Worm (Caenorhabditis elegans): ENCODE measurements around the gene B0491.6.
A peak's percentile ranks its signal among the peaks of the same experiment; 100 is the strongest.

The B0491.6 gene

ce11 chrII:11376598-11377108 is 28.5 kb upstream of the B0491.6 start (continued):
- peak; percentile 84 for TF ChIP-seq chd-7 (tag; optimal IDR thresholded peaks at IDR 0.05)
- TF ChIP-seq mxl-1 (tag; optimal IDR thresholded peaks at IDR 0.05), result peak; percentile 22
- TF ChIP-seq gei-17 (GFP tag; optimal IDR thresholded peaks at IDR 0.05), result peak; percentile 47
- peak; percentile 98 for TF ChIP-seq attf-6 (GFP tag; IDR thresholded peaks at IDR 0.05)
- TF ChIP-seq B0035.1 (tag; optimal IDR thresholded peaks at IDR 0.05), result peak; percentile 33
- TF ChIP-seq C17E4.6 (GFP tag; IDR thresholded peaks at IDR 0.05), result peak; percentile 95
- no peak for TF ChIP-seq nhr-27 (tag; optimal IDR thresholded peaks at IDR 0.05)
- TF ChIP-seq ztf-28 (GFP tag; IDR thresholded peaks at IDR 0.05), result peak; percentile 89
- peak; percentile 87 for TF ChIP-seq madf-6 (GFP tag; IDR thresholded peaks at IDR 0.05)
- TF ChIP-seq pbrm-1 (GFP tag; IDR thresholded peaks at IDR 0.05), result peak; percentile 96
- no peak for TF ChIP-seq rpc-1 (optimal IDR thresholded peaks at IDR 0.05)
- peak; percentile 5 for TF ChIP-seq rpc-1 (tag; optimal IDR thresholded peaks at IDR 0.05)
- no peak for TF ChIP-seq zfh-2 (GFP tag; conservative IDR thresholded peaks at IDR 0.05)
- TF ChIP-seq lir-1 (GFP tag; conservative IDR thresholded peaks at IDR 0.05), result peak; percentile 64
- peak; percentile 91 for TF ChIP-seq fkh-3 (tag; optimal IDR thresholded peaks at IDR 0.05)
- peak; percentile 44 for TF ChIP-seq nhr-80 (tag; optimal IDR thresholded peaks at IDR 0.05)
- peak; percentile 81 for TF ChIP-seq B0019.2 (GFP tag; conservative IDR thresholded peaks at IDR 0.05)
- no peak for TF ChIP-seq hlh-26 (GFP tag; conservative IDR thresholded peaks at IDR 0.05)
- peak; percentile 92 for TF ChIP-seq lin-26 (GFP tag; IDR thresholded peaks at IDR 0.05)
- no peak for TF ChIP-seq somi-1 (GFP tag; optimal IDR thresholded peaks at IDR 0.05)
- TF ChIP-seq mes-4 (tag; optimal IDR thresholded peaks at IDR 0.05), result peak; percentile 13
- 0 out of 2 replicates have a peak, but pooled peaks have one; percentile 54 for TF ChIP-seq C06A6.2 (GFP tag; conservative IDR thresholded peaks at IDR 0.05)
- TF ChIP-seq tbx-9 (tag; optimal IDR thresholded peaks at IDR 0.05; ENCODE audit: borderline replicate concordance), result peak; percentile 66
- TF ChIP-seq ceh-58 (GFP tag; IDR thresholded peaks at IDR 0.05), result no peak
- TF ChIP-seq ztf-3 (GFP tag; optimal IDR thresholded peaks at IDR 0.05), result no peak
- TF ChIP-seq bed-1 (GFP tag; IDR thresholded peaks at IDR 0.05), result 0 out of 2 replicates have a peak, but pooled peaks have one; percentile 75
- TF ChIP-seq lag-1 (GFP tag; IDR thresholded peaks at IDR 0.05), result 0 out of 2 replicates have a peak, but pooled peaks have one; percentile 30
- peak; percentile 88 for TF ChIP-seq snpc-1.3 (tag; optimal IDR thresholded peaks at IDR 0.05; ENCODE audit: insufficient read depth)
- no peak for TF ChIP-seq F39B2.1 (GFP tag; IDR thresholded peaks at IDR 0.05)
- TF ChIP-seq dpl-1 (GFP tag; optimal IDR thresholded peaks at IDR 0.05), result no peak
- peak; percentile 39 for TF ChIP-seq Y67H2A.10 (GFP tag; conservative IDR thresholded peaks at IDR 0.05)
- TF ChIP-seq ceh-91 (GFP tag; IDR thresholded peaks at IDR 0.05), result peak; percentile 86
- peak; percentile 64 for TF ChIP-seq ztf-26 (tag; optimal IDR thresholded peaks at IDR 0.05)
- no peak; the same call in 1 of the 2 replicates for TF ChIP-seq egl-44 (GFP tag; IDR thresholded peaks at IDR 0.05)
- peak; percentile 86 for TF ChIP-seq unc-130 (GFP tag; optimal IDR thresholded peaks at IDR 0.05)
- no peak for TF ChIP-seq nhr-120 (GFP tag; IDR thresholded peaks at IDR 0.05)
- no peak for TF ChIP-seq nhr-179 (tag; optimal IDR thresholded peaks at IDR 0.05)
- no peak for TF ChIP-seq unc-62 (GFP tag; optimal IDR thresholded peaks at IDR 0.05)
- TF ChIP-seq ama-1 (optimal IDR thresholded peaks at IDR 0.05), result peak; percentile 93
- TF ChIP-seq ama-1 (GFP tag; optimal IDR thresholded peaks at IDR 0.05), result no peak
- peak; percentile 64 for TF ChIP-seq attf-3 (GFP tag; conservative IDR thresholded peaks at IDR 0.05)
- TF ChIP-seq die-1 (tag; optimal IDR thresholded peaks at IDR 0.05), result peak; percentile 51
- no peak for TF ChIP-seq akir-1 (GFP tag; optimal IDR thresholded peaks at IDR 0.05)
- peak; percentile 83 for TF ChIP-seq ceh-100 (GFP tag; IDR thresholded peaks at IDR 0.05)
- no peak for TF ChIP-seq T07F8.4 (tag; optimal IDR thresholded peaks at IDR 0.05)
- TF ChIP-seq snpc-4 (GFP tag; optimal IDR thresholded peaks at IDR 0.05), result peak; percentile 93
- TF ChIP-seq snpc-4 (tag; optimal IDR thresholded peaks at IDR 0.05), result peak; percentile 95 to 99 (median 96)
- 0 out of 2 replicates have a peak, but pooled peaks have one; percentile 39 for TF ChIP-seq let-526 (GFP tag; IDR thresholded peaks at IDR 0.05)
- TF ChIP-seq lin-54 (GFP tag; optimal IDR thresholded peaks at IDR 0.05), result peak; percentile 89
- peak; percentile 43 for TF ChIP-seq atf-7 (tag; optimal IDR thresholded peaks at IDR 0.05)

Data from whole organism, young adult.